Fruit fly (Drosophila melanogaster): ENCODE results near the gene trp.

trp gene

dm6 chr3R:29933007-29933464 is 12.9 kb upstream of the trp start, which contains the start of the genes Cog7, CG42557 and CG42558:
TSS of gene Cog7 (minus strand) at chr3R:29933057.
TSS of gene CG42557 (plus strand) at chr3R:29933287.
TSS of gene CG42558 (plus strand) at chr3R:29933287.
- TF ChIP-seq Hr83 (GFP tag; optimal IDR thresholded peaks at IDR 0.05; ENCODE audit: poor library complexity, severe bottlenecking) (no peak), sage (GFP tag; optimal IDR thresholded peaks at IDR 0.05) (no peak), h (GFP tag; optimal IDR thresholded peaks at IDR 0.05) (no peak), br (GFP tag; optimal IDR thresholded peaks at IDR 0.05) (no peak), CrebA (GFP tag; optimal IDR thresholded peaks at IDR 0.05; ENCODE audit: borderline replicate concordance) (no peak), Mio (GFP tag; optimal IDR thresholded peaks at IDR 0.05) (no peak), pan (optimal IDR thresholded peaks at IDR 0.05) (no peak), GATAd (GFP tag; optimal IDR thresholded peaks at IDR 0.05) (no peak), Dfd (GFP tag; optimal IDR thresholded peaks at IDR 0.05) (no peak)

- TF ChIP-seq Hnf4 (GFP tag; optimal IDR thresholded peaks at IDR 0.05) (no peak), rgr (GFP tag; optimal IDR thresholded peaks at IDR 0.05) (no peak), GATAd (GFP tag; optimal IDR thresholded peaks at IDR 0.05) (no peak), Myc (optimal IDR thresholded peaks at IDR 0.05) (no peak), sv (GFP tag; optimal IDR thresholded peaks at IDR 0.05) (no peak), Dfd (GFP tag; optimal IDR thresholded peaks at IDR 0.05) (no peak), Dif (GFP tag; optimal IDR thresholded peaks at IDR 0.05; ENCODE audit: partially characterized antibody) (no peak), Vsx2 (GFP tag; optimal IDR thresholded peaks at IDR 0.05; ENCODE audit: partially characterized antibody) (no peak), Rel (GFP tag; optimal IDR thresholded peaks at IDR 0.05) (no peak), Rel (tag; optimal IDR thresholded peaks at IDR 0.05) (no peak), OdsH (GFP tag; optimal IDR thresholded peaks at IDR 0.05) (no peak), ey (GFP tag; optimal IDR thresholded peaks at IDR 0.05) (no peak), jim (GFP tag; optimal IDR thresholded peaks at IDR 0.05) (no peak), HLH106 (tag; optimal IDR thresholded peaks at IDR 0.05) (no peak), Hr83 (GFP tag; optimal IDR thresholded peaks at IDR 0.05; ENCODE audit: poor library complexity, severe bottlenecking) (no peak), Abd-B (GFP tag; optimal IDR thresholded peaks at IDR 0.05) (no peak), dsf (GFP tag; optimal IDR thresholded peaks at IDR 0.05; ENCODE audit: borderline replicate concordance) (no peak), Sp1 (GFP tag; optimal IDR thresholded peaks at IDR 0.05) (no peak), br (GFP tag; optimal IDR thresholded peaks at IDR 0.05) (no peak)
Observed at dm6 chr3R:29930286-29930685, 10.2 kb upstream of the trp start, which contains the start of gene alpha-Man-Ic. TSS of gene alpha-Man-Ic (minus strand) at chr3R:29930386.

- TF ChIP-seq Hnf4 (GFP tag; optimal IDR thresholded peaks at IDR 0.05) (no peak), foxo (GFP tag; optimal IDR thresholded peaks at IDR 0.05) (no peak), usp (GFP tag; optimal IDR thresholded peaks at IDR 0.05) (no peak), Jra (GFP tag; optimal IDR thresholded peaks at IDR 0.05) (no peak), CG32264 (GFP tag; optimal IDR thresholded peaks at IDR 0.05) (no peak), fru (GFP tag; optimal IDR thresholded peaks at IDR 0.05) (no peak), OdsH (GFP tag; optimal IDR thresholded peaks at IDR 0.05) (no peak), Rel (GFP tag; optimal IDR thresholded peaks at IDR 0.05) (no peak), Rel (tag; optimal IDR thresholded peaks at IDR 0.05) (no peak), h (GFP tag; optimal IDR thresholded peaks at IDR 0.05) (no peak), dl (GFP tag; optimal IDR thresholded peaks at IDR 0.05; ENCODE audit: insufficient read depth in 1 of 2, partially characterized antibody in 2 of 2) (no peak), Abd-B (GFP tag; optimal IDR thresholded peaks at IDR 0.05) (no peak), Dif (GFP tag; optimal IDR thresholded peaks at IDR 0.05; ENCODE audit: partially characterized antibody) (no peak), Myc (optimal IDR thresholded peaks at IDR 0.05) (no peak), dmrt93B (GFP tag; optimal IDR thresholded peaks at IDR 0.05) (no peak), Vsx2 (GFP tag; optimal IDR thresholded peaks at IDR 0.05; ENCODE audit: partially characterized antibody) (no peak), Mio (GFP tag; optimal IDR thresholded peaks at IDR 0.05) (no peak)
Observed at dm6 chr3R:29926955-29927354, 6.9 kb upstream of the trp start, which contains the start of gene CG15522. TSS of gene CG15522 (plus strand) at chr3R:29927255.

dm6 chr3R:29926089-29926488 is 6.0 kb upstream of the trp start, which contains the start of gene Jon99Ci:
TSS of gene Jon99Ci (minus strand) at chr3R:29926189.
- TF ChIP-seq br (GFP tag; optimal IDR thresholded peaks at IDR 0.05) (no peak), dmrt93B (GFP tag; optimal IDR thresholded peaks at IDR 0.05) (no peak), N (GFP tag; optimal IDR thresholded peaks at IDR 0.05) (no peak), GATAd (GFP tag; optimal IDR thresholded peaks at IDR 0.05) (no peak), pan (optimal IDR thresholded peaks at IDR 0.05) (no peak), sv (GFP tag; optimal IDR thresholded peaks at IDR 0.05) (no peak), dl (GFP tag; optimal IDR thresholded peaks at IDR 0.05; ENCODE audit: insufficient read depth in 1 of 2, partially characterized antibody in 2 of 2) (no peak), rgr (GFP tag; optimal IDR thresholded peaks at IDR 0.05) (no peak), CrebA (GFP tag; optimal IDR thresholded peaks at IDR 0.05; ENCODE audit: borderline replicate concordance) (no peak), usp (GFP tag; optimal IDR thresholded peaks at IDR 0.05) (no peak), Abd-B (GFP tag; optimal IDR thresholded peaks at IDR 0.05) (no peak), Rel (GFP tag; optimal IDR thresholded peaks at IDR 0.05) (no peak), Rel (tag; optimal IDR thresholded peaks at IDR 0.05) (no peak), CG9705 (GFP tag; optimal IDR thresholded peaks at IDR 0.05) (no peak), Mio (GFP tag; optimal IDR thresholded peaks at IDR 0.05) (no peak), jim (GFP tag; optimal IDR thresholded peaks at IDR 0.05) (no peak), sage (GFP tag; optimal IDR thresholded peaks at IDR 0.05) (no peak), psq (GFP tag; optimal IDR thresholded peaks at IDR 0.05) (no peak)

Data from whole organism, wandering third instar larva.